Worm (Caenorhabditis elegans) whole organism, L4/young adult: Measurements from ENCODE around the gene C14C10.10.

Source experiments
- W03F9.2 ChIP-seq: fragments of 150-350 bp; optimal IDR thresholded peaks from 2 replicates; lab custom pipeline; 2014; ENCODE audit warnings: missing biosample characterization, missing genetic modification characterization
- dao-5 ChIP-seq: sonication (generic microtip); optimal IDR thresholded peaks from 2 replicates; lab custom pipeline; 2016; ENCODE audit warnings: missing genotype, missing genetic modification characterization, moderate library complexity, missing compliant biosample characterization
- him-1 ChIP-seq: sonication (generic microtip); optimal IDR thresholded peaks from 2 replicates; lab custom pipeline; 2016; ENCODE audit warnings: missing genotype, missing genetic modification reagents, missing genetic modification characterization, missing compliant biosample characterization

DNA sequence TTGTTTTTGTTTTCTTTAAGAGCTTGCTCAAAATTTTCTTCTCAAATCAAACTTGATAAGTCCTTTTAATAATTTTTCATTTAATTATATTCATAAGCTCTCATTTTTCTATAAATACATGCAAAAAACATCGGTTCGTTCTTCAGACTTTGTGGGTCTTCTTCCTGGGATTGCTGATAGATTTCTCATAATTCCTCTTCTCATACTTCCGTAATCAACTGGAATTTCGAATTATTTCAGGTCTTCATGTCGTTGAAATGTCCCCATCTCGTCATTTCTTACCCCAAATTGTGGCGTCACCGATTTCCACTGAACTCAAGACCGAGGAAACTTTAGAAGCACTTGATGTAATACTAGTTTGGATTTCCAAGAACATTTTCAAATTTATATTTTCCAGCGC, 34.0 kb downstream of the C14C10.10 start:
- TF ChIP-seq him-1 (tag; lab: Kevin White, UChicago) (no peak), dao-5 (tag; lab: Kevin White, UChicago) (no peak), W03F9.2 (no peak)
